Fruit fly (Drosophila melanogaster): ENCODE measurements around the gene CG5577.
A peak's percentile ranks its signal among the peaks of the same experiment; 100 is the strongest.

The CG5577 gene

dm6 chr3L:17808597-17809213 is 32.5 kb downstream of the CG5577 start, which contains the start of gene CG32191 (continued):
- TF ChIP-seq Asciz (GFP tag; optimal IDR thresholded peaks at IDR 0.05) (peak; percentile 52), nau (GFP tag; optimal IDR thresholded peaks at IDR 0.05) (peak; percentile 41), crp (GFP tag; optimal IDR thresholded peaks at IDR 0.05) (no peak), gt (GFP tag; IDR thresholded peaks at IDR 0.05) (no peak), Hmr (GFP tag; optimal IDR thresholded peaks at IDR 0.05) (peak; percentile 59), CG34422 (GFP tag; IDR thresholded peaks at IDR 0.05) (peak; percentile 16; the same call in 1 of the 3 replicates), CG6175 (GFP tag; IDR thresholded peaks at IDR 0.05) (0 out of 3 replicates have a peak, but pooled peaks have one; percentile 33), salm (tag; optimal IDR thresholded peaks at IDR 0.05) (no peak), chinmo (GFP tag; IDR thresholded peaks at IDR 0.05; ENCODE audit: partially characterized antibody) (0 out of 4 replicates have a peak, but pooled peaks have one; percentile 37), Usf (GFP tag; optimal IDR thresholded peaks at IDR 0.05) (no peak), gfzf (GFP tag; optimal IDR thresholded peaks at IDR 0.05) (no peak), dmrt11E (tag; optimal IDR thresholded peaks at IDR 0.05) (no peak), CG11695 (GFP tag; IDR thresholded peaks at IDR 0.05) (0 out of 3 replicates have a peak, but pooled peaks have one; percentile 11), CG11398 (GFP tag; optimal IDR thresholded peaks at IDR 0.05) (no peak), oc (tag; optimal IDR thresholded peaks at IDR 0.05) (peak; percentile 40), cad (GFP tag; optimal IDR thresholded peaks at IDR 0.05) (no peak), Rfx (GFP tag; IDR thresholded peaks at IDR 0.05) (peak; percentile 18; the same call in 1 of the 2 replicates), pnt (GFP tag; optimal IDR thresholded peaks at IDR 0.05) (no peak), Jarid2 (GFP tag; optimal IDR thresholded peaks at IDR 0.05) (peak; percentile 27), Lim3 (GFP tag; IDR thresholded peaks at IDR 0.05) (no peak), Pdp1 (GFP tag; optimal IDR thresholded peaks at IDR 0.05) (peak in 1 of 2 experiments; percentile 93), CG15011 (GFP tag; optimal IDR thresholded peaks at IDR 0.05) (peak; percentile 23), CG8290 (GFP tag; optimal IDR thresholded peaks at IDR 0.05) (no peak), CG8290 (tag; optimal IDR thresholded peaks at IDR 0.05) (peak in 1 of 2 experiments; percentile 53), CG15269 (tag; optimal IDR thresholded peaks at IDR 0.05) (peak; percentile 26), CG2889 (GFP tag; IDR thresholded peaks at IDR 0.05) (0 out of 3 replicates have a peak, but pooled peaks have one; percentile 8), bab2 (GFP tag; optimal IDR thresholded peaks at IDR 0.05) (no peak), Med (GFP tag) (no peak), HmgD (GFP tag; optimal IDR thresholded peaks at IDR 0.05) (no peak), CG16779 (GFP tag; IDR thresholded peaks at IDR 0.05) (no peak), Dek (tag; optimal IDR thresholded peaks at IDR 0.05) (no peak), ash1 (GFP tag; optimal IDR thresholded peaks at IDR 0.05) (no peak), caup (GFP tag; optimal IDR thresholded peaks at IDR 0.05; ENCODE audit: severe bottlenecking) (peak; percentile 50), CG34376 (GFP tag; optimal IDR thresholded peaks at IDR 0.05) (peak; percentile 59), CG13894 (tag; optimal IDR thresholded peaks at IDR 0.05) (no peak), da (GFP tag; optimal IDR thresholded peaks at IDR 0.05) (no peak), Atf6 (GFP tag; IDR thresholded peaks at IDR 0.05) (0 out of 2 replicates have a peak, but pooled peaks have one; percentile 32), CG7372 (GFP tag; IDR thresholded peaks at IDR 0.05) (no peak), dati (GFP tag; IDR thresholded peaks at IDR 0.05) (no peak)

- TF ChIP-seq ro (GFP tag; IDR thresholded peaks at IDR 0.05) (no peak), Ets65A (GFP tag) (peak; percentile 16), CG3407 (GFP tag; optimal IDR thresholded peaks at IDR 0.05) (no peak), CG16813 (GFP tag; IDR thresholded peaks at IDR 0.05; ENCODE audit: partially characterized antibody) (no peak), MBD-R2 (GFP tag; IDR thresholded peaks at IDR 0.05) (0 out of 2 replicates have a peak, but pooled peaks have one; percentile 10), sob (GFP tag; IDR thresholded peaks at IDR 0.05) (no peak), CG17912 (GFP tag; optimal IDR thresholded peaks at IDR 0.05) (no peak), Dp (GFP tag; optimal IDR thresholded peaks at IDR 0.05) (peak; percentile 15), stwl (tag; optimal IDR thresholded peaks at IDR 0.05) (peak; percentile 7), Pdp1 (GFP tag; optimal IDR thresholded peaks at IDR 0.05) (peak in 1 of 2 experiments; percentile 92), ac (GFP tag; optimal IDR thresholded peaks at IDR 0.05) (no peak), zen (tag; optimal IDR thresholded peaks at IDR 0.05) (no peak)
Measured at dm6 chr3L:17806357-17807025, 34.7 kb downstream of the CG5577 start, which contains the start of gene CG32187. CG32187 (minus strand) TSS chr3L:17806365.

All from whole organism, embryonic.